Worm (Caenorhabditis elegans) whole organism, mixed stage, embryonic: ENCODE measurements around the gene T25D3.4.

Experiments used
- blmp-1 ChIP-seq: fragments of 150-350 bp; optimal IDR thresholded peaks from 2 replicates; lab custom pipeline; 2014; ENCODE audit warnings: missing biosample characterization, missing genetic modification characterization
- ceh-39 ChIP-seq: fragments of 150-350 bp; optimal IDR thresholded peaks from 2 replicates; lab custom pipeline; 2014; ENCODE audit warnings: missing biosample characterization, missing genetic modification characterization
- ceh-43 ChIP-seq: fragments of 200-800 bp; sonication (Bioruptor generic); optimal IDR thresholded peaks from 2 replicates; lab custom pipeline; 2018; ENCODE audit warnings: mild to moderate bottlenecking, missing genetic modification characterization, moderate library complexity, missing compliant biosample characterization
- ceh-83 ChIP-seq: fragments of 200-800 bp; sonication (Bioruptor generic); optimal IDR thresholded peaks from 2 replicates; lab custom pipeline; 2018; ENCODE audit warnings: mild to moderate bottlenecking, missing genetic modification characterization, missing compliant biosample characterization
- ces-1 ChIP-seq: fragments of 150-350 bp; optimal IDR thresholded peaks from 2 replicates; lab custom pipeline; 2014; ENCODE audit warnings: missing biosample characterization, missing genetic modification reagents, missing genetic modification characterization
- elt-1 ChIP-seq: sonication (generic microtip); optimal IDR thresholded peaks from 2 replicates; lab custom pipeline; 2017; ENCODE audit warnings: missing genetic modification characterization, mild to moderate bottlenecking, missing compliant biosample characterization, antibody characterized with exemption, moderate library complexity, borderline replicate concordance; ENCODE audit not compliant: insufficient read depth
- elt-3 ChIP-seq: fragments of 150-350 bp; optimal IDR thresholded peaks from 2 replicates; lab custom pipeline; 2014; ENCODE audit warnings: missing biosample characterization, missing genetic modification characterization
- flh-1 ChIP-seq: fragments of 200-800 bp; sonication (Bioruptor generic); optimal IDR thresholded peaks from 2 replicates; lab custom pipeline; 2018; ENCODE audit warnings: mild to moderate bottlenecking, missing genetic modification characterization, moderate library complexity, missing compliant biosample characterization
- ham-2 ChIP-seq: fragments of 200-800 bp; sonication (Bioruptor generic); optimal IDR thresholded peaks from 2 replicates; lab custom pipeline; 2018; ENCODE audit warnings: mild to moderate bottlenecking, missing genetic modification characterization, missing compliant biosample characterization
- hlh-1 ChIP-seq: fragments of 150-350 bp; optimal IDR thresholded peaks from 2 replicates; lab custom pipeline; 2014; ENCODE audit warnings: missing biosample characterization, missing genetic modification reagents, missing genetic modification characterization
- lin-13 ChIP-seq: fragments of 150-350 bp; optimal IDR thresholded peaks from 2 replicates; lab custom pipeline; 2014; ENCODE audit warnings: missing biosample characterization, missing genetic modification characterization
- lin-32 ChIP-seq: fragments of 200-800 bp; sonication (Bioruptor generic); optimal IDR thresholded peaks from 2 replicates; lab custom pipeline; 2018; ENCODE audit warnings: mild to moderate bottlenecking, missing genetic modification characterization, missing compliant biosample characterization
- lsy-2 ChIP-seq: fragments of 150-350 bp; optimal IDR thresholded peaks from 2 replicates; lab custom pipeline; 2014; ENCODE audit warnings: missing biosample characterization, missing genetic modification characterization
- mep-1 ChIP-seq: fragments of 150-350 bp; optimal IDR thresholded peaks from 2 replicates; lab custom pipeline; 2017; ENCODE audit warnings: missing biosample characterization, missing genetic modification reagents, missing genetic modification characterization, inconsistent platforms
- mls-2 ChIP-seq: sonication (generic microtip); optimal IDR thresholded peaks from 2 replicates; lab custom pipeline; 2016; ENCODE audit warnings: mild to moderate bottlenecking, missing genetic modification characterization, moderate library complexity, missing compliant biosample characterization
- nhr-28 ChIP-seq: fragments of 150-350 bp; optimal IDR thresholded peaks from 2 replicates; lab custom pipeline; 2014; ENCODE audit warnings: missing biosample characterization, missing genetic modification characterization
- pha-4 ChIP-seq: fragments of 150-350 bp; optimal IDR thresholded peaks from 2 replicates; lab custom pipeline; 2018; ENCODE audit warnings: missing biosample characterization, missing genetic modification reagents, missing genetic modification characterization
- tbx-8 ChIP-seq: fragments of 200-800 bp; sonication (Bioruptor generic); optimal IDR thresholded peaks from 2 replicates; lab custom pipeline; 2018; ENCODE audit warnings: mild to moderate bottlenecking, missing genetic modification characterization, moderate library complexity, missing compliant biosample characterization
- unc-120 ChIP-seq: sonication (generic microtip); optimal IDR thresholded peaks from 2 replicates; lab custom pipeline; 2017; ENCODE audit warnings: missing genetic modification characterization, missing compliant biosample characterization; ENCODE audit not compliant: poor library complexity, severe bottlenecking
- unc-62 ChIP-seq: fragments of 150-350 bp; optimal IDR thresholded peaks from 2 replicates; lab custom pipeline; 2014; ENCODE audit warnings: missing biosample characterization, missing genetic modification reagents, missing genetic modification characterization
- zip-8 ChIP-seq: fragments of 150-350 bp; optimal IDR thresholded peaks from 2 replicates; lab custom pipeline; 2014; ENCODE audit warnings: missing biosample characterization, missing genetic modification characterization
- ztf-11 ChIP-seq: fragments of 150-350 bp; optimal IDR thresholded peaks from 2 replicates; lab custom pipeline; 2014; ENCODE audit warnings: missing biosample characterization, missing genetic modification characterization

The T25D3.4 gene

DNA sequence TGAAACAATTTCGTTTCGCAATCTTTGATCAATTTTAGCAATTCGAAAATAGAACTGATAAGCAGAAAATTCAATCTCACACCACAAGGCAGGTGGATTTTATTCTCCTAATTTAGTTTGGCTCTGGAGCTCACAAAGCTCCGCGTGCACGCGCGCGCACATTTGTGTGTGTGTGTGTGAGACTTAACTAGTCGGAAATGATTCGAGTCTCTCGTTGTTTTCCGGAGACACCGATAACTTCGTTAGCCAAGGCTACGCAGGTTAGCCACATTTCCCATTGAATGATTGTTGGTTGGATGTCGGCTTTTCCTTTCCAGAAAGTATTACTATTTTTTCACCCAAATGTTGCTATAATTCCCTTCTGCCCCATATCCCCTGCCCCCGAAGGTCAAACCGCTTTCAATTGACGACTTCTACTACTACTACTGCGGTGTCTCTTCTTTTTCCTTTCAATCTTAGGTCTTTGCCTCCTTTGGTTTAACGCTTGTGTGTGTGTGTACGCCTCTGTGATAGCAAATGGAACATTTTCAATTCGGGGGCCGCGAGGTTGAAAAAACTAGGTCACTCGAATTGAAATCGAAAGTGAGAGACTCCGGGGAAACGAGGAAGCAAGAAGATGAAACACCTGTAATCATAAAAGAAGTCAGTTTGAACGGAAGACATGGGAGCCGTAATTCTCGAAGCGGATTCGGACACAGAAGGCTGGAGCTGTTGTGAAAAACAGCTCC lies 11.1 kb downstream of the T25D3.4 start:
- peak; percentile 59 for TF ChIP-seq blmp-1 (tag; lab: Kevin White, UChicago)
- peak; percentile 90 for TF ChIP-seq ces-1 (GFP tag; lab: Kevin White, UChicago)
- TF ChIP-seq zip-8 (tag; lab: Kevin White, UChicago), result no peak
- TF ChIP-seq nhr-28, result no peak
- no peak for TF ChIP-seq ceh-39 (tag; lab: Kevin White, UChicago)
- peak; percentile 52 for TF ChIP-seq ham-2 (GFP tag; lab: Kevin White, UChicago)
- no peak for TF ChIP-seq mep-1 (tag; lab: Kevin White, UChicago)
- no peak for TF ChIP-seq ztf-11 (tag; lab: Kevin White, UChicago)

DNA sequence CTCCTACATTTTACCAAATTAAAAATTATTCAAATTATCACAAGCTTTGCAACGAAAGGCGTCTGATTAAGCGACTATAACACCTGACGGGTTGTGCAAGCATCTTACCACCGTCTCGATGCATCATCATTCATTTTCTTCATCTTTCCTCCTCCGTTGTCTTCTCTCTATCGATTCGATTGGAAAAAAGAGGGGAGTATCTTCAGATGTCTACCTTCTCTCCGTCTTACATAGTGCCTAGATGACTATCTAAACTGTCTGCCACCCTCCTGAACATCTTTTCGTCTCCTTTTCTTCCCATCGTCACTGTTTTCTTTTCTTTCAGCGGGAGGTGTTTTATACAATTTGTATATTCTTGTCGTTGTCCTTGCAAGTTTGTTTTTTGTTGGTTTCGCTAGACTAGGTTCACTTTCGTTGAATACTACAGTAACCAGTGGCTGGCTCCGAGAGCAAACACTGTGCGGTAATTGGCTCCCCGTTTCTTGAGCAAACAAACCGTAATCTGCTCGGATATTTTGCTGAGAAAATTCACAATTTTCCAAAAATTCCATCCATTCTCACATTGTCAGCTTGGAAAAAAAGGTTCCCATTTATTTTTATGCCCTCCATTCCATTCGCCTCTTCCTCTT lies 12.4 kb downstream of the T25D3.4 start:
- TF ChIP-seq pha-4, result peak; percentile 26
- TF ChIP-seq lsy-2 (tag; lab: Kevin White, UChicago), result peak; percentile 54
- no peak for TF ChIP-seq ham-2 (GFP tag; lab: Kevin White, UChicago)
- TF ChIP-seq ceh-83 (GFP tag; lab: Kevin White, UChicago), result no peak
- TF ChIP-seq ceh-39 (tag; lab: Kevin White, UChicago), result peak; percentile 89
- TF ChIP-seq hlh-1 (tag; lab: Kevin White, UChicago), result peak; percentile 68
- TF ChIP-seq elt-3 (tag; lab: Kevin White, UChicago), result no peak
- TF ChIP-seq unc-62 (GFP tag; lab: Kevin White, UChicago), result peak; percentile 51
- peak; percentile 10 for TF ChIP-seq unc-120 (tag; lab: Kevin White, UChicago)

DNA sequence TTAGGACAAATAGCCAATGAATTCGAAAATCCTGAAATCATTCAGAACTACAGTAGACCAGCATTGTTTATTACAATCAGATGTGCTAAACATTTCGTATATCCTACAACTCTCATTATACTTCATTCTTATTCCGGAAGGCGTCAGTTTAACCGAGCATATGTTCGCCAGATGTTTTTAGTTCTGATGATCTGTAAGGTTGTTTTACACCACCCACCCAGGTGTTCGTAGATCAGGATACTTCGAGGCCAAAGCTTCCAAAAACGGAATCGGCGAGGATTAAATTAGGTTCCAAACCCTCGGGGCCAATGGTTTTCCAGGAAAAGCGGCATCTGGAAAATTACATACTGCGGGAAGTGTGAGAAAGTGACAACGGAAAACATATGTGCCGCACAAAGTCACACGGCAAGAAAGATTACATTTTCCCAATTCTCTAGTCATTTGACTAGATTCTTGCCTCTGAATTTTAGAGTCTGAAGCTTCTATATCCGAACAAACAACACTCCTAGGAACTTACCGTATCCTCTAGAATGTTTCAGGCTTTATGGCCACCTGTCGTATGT lies 13.6 kb downstream of the T25D3.4 start:
- TF ChIP-seq nhr-28, result no peak
- TF ChIP-seq zip-8 (tag; lab: Kevin White, UChicago), result no peak
- TF ChIP-seq lin-32 (GFP tag; lab: Kevin White, UChicago), result peak; percentile 52
- TF ChIP-seq flh-1, result no peak
- TF ChIP-seq lsy-2 (tag; lab: Kevin White, UChicago), result no peak
- no peak for TF ChIP-seq tbx-8 (GFP tag; lab: Kevin White, UChicago)
- TF ChIP-seq hlh-1 (tag; lab: Kevin White, UChicago), result peak; percentile 64
- no peak for TF ChIP-seq elt-3 (tag; lab: Kevin White, UChicago)
- TF ChIP-seq ceh-43 (GFP tag; lab: Kevin White, UChicago), result no peak
- no peak for TF ChIP-seq ceh-83 (GFP tag; lab: Kevin White, UChicago)

DNA sequence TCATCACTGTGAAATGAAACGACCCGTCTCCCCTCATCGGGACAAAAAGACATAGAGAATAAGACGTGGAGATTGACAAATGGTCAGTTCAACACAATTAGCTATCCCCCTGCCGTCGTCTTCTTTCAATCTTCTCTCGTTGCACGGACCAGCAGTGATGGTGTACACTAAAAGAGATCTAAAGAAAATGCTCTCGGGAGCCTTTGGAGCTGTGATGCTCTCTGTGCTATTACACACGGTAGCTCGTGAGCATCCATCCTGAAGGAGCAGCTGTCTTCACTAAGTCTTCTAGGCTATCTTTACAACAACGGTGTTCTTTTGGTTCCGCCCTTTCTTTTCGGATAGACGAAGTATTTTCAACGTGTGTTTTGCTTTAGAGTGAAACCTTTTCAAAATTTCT lies 14.2 kb downstream of the T25D3.4 start:
- peak; percentile 29 for TF ChIP-seq ces-1 (GFP tag; lab: Kevin White, UChicago)
- peak; percentile 99 for TF ChIP-seq hlh-1 (tag; lab: Kevin White, UChicago)
- peak; percentile 80 for TF ChIP-seq unc-120 (tag; lab: Kevin White, UChicago)
- peak; percentile 74 for TF ChIP-seq unc-62 (GFP tag; lab: Kevin White, UChicago)
- no peak for TF ChIP-seq mls-2 (tag; lab: Kevin White, UChicago)
- TF ChIP-seq, all 35 proteins: peak for 4

DNA sequence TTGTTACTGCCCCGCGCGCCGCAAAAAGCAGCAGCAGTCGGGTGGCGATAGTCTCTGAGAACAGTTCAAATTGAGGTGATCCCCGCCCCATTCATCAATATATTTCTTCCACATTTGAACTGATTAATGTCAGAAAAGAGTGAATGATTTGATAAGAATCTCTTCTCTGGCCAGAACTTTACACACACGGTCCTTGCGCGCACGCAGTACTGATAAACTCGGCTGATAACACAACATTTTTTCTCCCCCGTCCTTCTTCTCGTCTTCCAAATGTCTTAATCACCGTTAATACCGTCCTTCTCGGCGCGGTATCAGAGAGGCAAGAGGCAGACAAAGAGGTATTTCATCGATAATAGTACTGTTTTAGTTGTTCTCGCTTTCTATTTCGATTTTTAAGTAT lies 15.1 kb downstream of the T25D3.4 start, which contains the start of gene etr-1:
Gene etr-1, plus strand, starts transcription at position 193 of the 400 bp plus-strand sequence.
- peak; percentile 2 for TF ChIP-seq elt-1 (tag; lab: Kevin White, UChicago)
- TF ChIP-seq lin-13 (tag; lab: Kevin White, UChicago), result no peak

DNA sequence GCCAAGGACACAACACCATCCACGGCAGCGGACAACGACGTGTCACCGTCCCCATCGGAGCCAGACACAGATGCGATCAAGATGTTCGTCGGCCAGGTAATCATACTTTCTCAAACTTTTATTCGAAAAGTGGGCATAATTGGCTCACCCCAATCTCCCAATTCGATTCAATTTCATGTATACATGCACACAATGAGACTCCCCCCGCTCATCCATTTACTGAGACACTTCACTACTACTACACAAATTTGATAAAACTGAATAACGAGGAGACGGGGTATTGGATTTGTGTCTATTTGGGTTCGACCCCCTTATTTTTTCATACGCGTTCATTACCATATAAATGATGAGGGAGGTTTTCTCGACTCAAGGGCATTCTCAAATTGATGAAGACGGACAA lies 16.2 kb downstream of the T25D3.4 start:
- TF ChIP-seq ces-1 (GFP tag; lab: Kevin White, UChicago), result peak; percentile 98
- no peak for TF ChIP-seq elt-3 (tag; lab: Kevin White, UChicago)

DNA sequence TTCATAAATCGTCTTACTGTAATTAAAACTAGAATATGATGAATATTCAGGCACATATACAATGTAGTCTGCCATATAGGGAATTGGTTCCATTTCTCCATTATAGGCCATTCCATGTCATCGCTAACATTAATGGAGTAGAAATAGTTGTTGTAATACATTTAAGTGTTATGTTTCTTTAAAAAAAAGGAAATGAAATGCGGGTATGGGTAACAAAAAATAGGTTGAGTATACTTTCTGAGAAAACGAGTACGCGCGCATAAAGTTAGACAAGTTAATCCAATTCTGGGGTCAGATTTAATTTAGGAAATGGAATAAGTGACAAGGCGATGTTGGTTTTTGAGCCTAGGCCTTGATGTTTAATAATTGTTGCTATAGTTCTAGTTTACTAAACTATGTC lies 26.6 kb downstream of the T25D3.4 start, which contains the start of gene T01D1.7:
Gene T01D1.7, minus strand, starts transcription at position 101 of the 400 bp plus-strand sequence.
- peak; percentile 67 for TF ChIP-seq ces-1 (GFP tag; lab: Kevin White, UChicago)
- TF ChIP-seq unc-62 (GFP tag; lab: Kevin White, UChicago), result no peak
- TF ChIP-seq, all 35 proteins: peak for 1
